Worm (Caenorhabditis elegans): ENCODE measurements around the gene C05G5.3.

DNA sequence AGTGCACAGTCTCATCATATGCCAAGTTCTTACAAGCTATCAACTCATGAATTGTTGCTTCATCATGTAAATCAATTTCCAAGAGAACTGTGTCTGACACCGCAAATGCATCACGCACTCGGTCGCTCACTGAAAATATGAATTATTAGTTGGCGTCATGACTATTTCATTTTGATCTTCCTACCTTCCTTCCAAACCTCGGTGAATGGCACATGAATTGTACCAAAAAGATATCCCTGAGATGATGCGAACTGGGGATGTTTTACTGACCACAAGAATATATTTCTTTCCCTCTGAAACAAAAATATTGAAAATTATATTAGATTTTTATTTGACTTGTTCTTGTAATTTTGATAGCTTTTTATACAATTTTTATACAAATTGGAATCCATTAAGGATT lies 8.4 kb upstream of the C05G5.3 start:
- TF ChIP-seq unc-62 (GFP tag; optimal IDR thresholded peaks at IDR 0.05) (no peak), nhr-90 (tag; optimal IDR thresholded peaks at IDR 0.05) (no peak), D2030.7 (GFP tag; IDR thresholded peaks at IDR 0.05) (no peak), ccch-3 (GFP tag; optimal IDR thresholded peaks at IDR 0.05) (no peak), nhr-120 (GFP tag; IDR thresholded peaks at IDR 0.05) (no peak), hrde-1 (tag; optimal IDR thresholded peaks at IDR 0.05; ENCODE audit: borderline replicate concordance) (no peak)
